Worm (Caenorhabditis elegans) whole organism, L1 larva: ENCODE data around the gene F16G10.11.

Experiments
- C16A3.4 ChIP-seq: fragments of 150-350 bp; optimal IDR thresholded peaks from 2 replicates; lab custom pipeline; 2014; ENCODE audit warnings: missing biosample characterization, missing genetic modification characterization
- C34B4.2 ChIP-seq: sonication (generic microtip); optimal IDR thresholded peaks from 2 replicates; lab custom pipeline; 2017; ENCODE audit warnings: mild to moderate bottlenecking, missing genetic modification characterization, missing compliant biosample characterization
- F16B12.6 ChIP-seq: fragments of 150-350 bp; optimal IDR thresholded peaks from 2 replicates; lab custom pipeline; 2014; ENCODE audit warnings: missing biosample characterization, missing genetic modification characterization
- aha-1 ChIP-seq: fragments of 150-350 bp; optimal IDR thresholded peaks from 2 replicates; lab custom pipeline; 2014; ENCODE audit warnings: missing biosample characterization, missing genetic modification characterization
- aly-2 ChIP-seq: fragments of 150-350 bp; optimal IDR thresholded peaks from 2 replicates; lab custom pipeline; 2014; ENCODE audit warnings: missing biosample characterization, missing genetic modification characterization
- blmp-1 ChIP-seq: fragments of 150-350 bp; optimal IDR thresholded peaks from 2 replicates; lab custom pipeline; 2014; ENCODE audit warnings: missing biosample characterization, missing genetic modification characterization
- ceh-88 ChIP-seq: fragments of 200-800 bp; sonication (Bioruptor generic); IDR thresholded peaks from 2 replicates; pipeline ENCODE4 v1.3.6; 2022; ENCODE audit warnings: missing genetic modification characterization, missing compliant biosample characterization
- ces-1 ChIP-seq: fragments of 150-350 bp; optimal IDR thresholded peaks from 2 replicates; lab custom pipeline; 2014; ENCODE audit warnings: missing biosample characterization, missing genetic modification reagents, missing genetic modification characterization
- dpl-1 ChIP-seq, 3 experiments: fragments of 150-350 bp in 2 of 3; sonication (generic microtip) in 1 of 3; optimal IDR thresholded peaks; 2 replicates each; lab custom pipeline; 2014 to 2017; ENCODE audit warnings: missing biosample characterization in 3 of 3, missing genetic modification characterization in 3 of 3, missing genetic modification reagents in 3 of 3
- efl-1 ChIP-seq, 4 experiments: fragments of 150-350 bp; optimal IDR thresholded peaks in 3 of 4; peaks in 1 of 4; 1 replicate in 1 of 4; 2 replicates in 3 of 4; lab custom pipeline; 2014; ENCODE audit warnings: missing biosample characterization in 2 of 4, missing genetic modification characterization in 2 of 4, missing genetic modification reagents in 2 of 4
- efl-3 ChIP-seq: fragments of 200-800 bp; sonication (Bioruptor generic); optimal IDR thresholded peaks from 2 replicates; lab custom pipeline; 2018; ENCODE audit warnings: mild to moderate bottlenecking, missing genetic modification characterization, missing compliant biosample characterization
- elt-2 ChIP-seq: sonication (generic microtip); optimal IDR thresholded peaks from 2 replicates; lab custom pipeline; 2016; ENCODE audit warnings: missing genetic modification characterization, mild to moderate bottlenecking, inconsistent platforms, missing compliant biosample characterization, missing genetic modification reagents
- elt-3 ChIP-seq, 6 experiments: fragments of 150-350 bp in 1 of 6; sonication (generic microtip); optimal IDR thresholded peaks; 2 replicates each; lab custom pipeline; 2017 to 2018; ENCODE audit warnings: missing biosample characterization in 6 of 6, missing genetic modification characterization in 6 of 6, inconsistent platforms in 1 of 6
- ets-5 ChIP-seq: fragments of 200-800 bp; sonication (Bioruptor generic); IDR thresholded peaks from 2 replicates; pipeline ENCODE4 v1.3.6; 2022; ENCODE audit warnings: missing genetic modification characterization, missing compliant biosample characterization
- fkh-4 ChIP-seq: sonication (generic microtip); optimal IDR thresholded peaks from 2 replicates; lab custom pipeline; 2016; ENCODE audit warnings: missing compliant biosample characterization, missing genetic modification characterization, borderline replicate concordance
- fkh-8 ChIP-seq: sonication (generic microtip); optimal IDR thresholded peaks from 2 replicates; lab custom pipeline; 2016; ENCODE audit warnings: mild to moderate bottlenecking, missing genetic modification characterization, missing compliant biosample characterization
- fos-1 ChIP-seq: fragments of 150-350 bp; optimal IDR thresholded peaks from 2 replicates; lab custom pipeline; 2014; ENCODE audit warnings: missing biosample characterization, missing genetic modification characterization
- hpl-2 ChIP-seq: fragments of 150-350 bp; optimal IDR thresholded peaks from 2 replicates; lab custom pipeline; 2014; ENCODE audit warnings: missing biosample characterization, missing genetic modification reagents, missing genetic modification characterization
- irx-1 ChIP-seq: sonication (generic microtip); optimal IDR thresholded peaks from 2 replicates; lab custom pipeline; 2016; ENCODE audit warnings: missing genetic modification characterization, missing compliant biosample characterization
- jun-1 ChIP-seq: fragments of 150-350 bp; optimal IDR thresholded peaks from 2 replicates; lab custom pipeline; 2014; ENCODE audit warnings: missing biosample characterization, missing genetic modification reagents, missing genetic modification characterization
- lin-13 ChIP-seq: fragments of 150-350 bp; optimal IDR thresholded peaks from 2 replicates; lab custom pipeline; 2014; ENCODE audit warnings: missing biosample characterization, missing genetic modification reagents, missing genetic modification characterization
- lin-35 ChIP-seq, 2 experiments: fragments of 150-350 bp; optimal IDR thresholded peaks; 2 replicates each; lab custom pipeline; 2014; ENCODE audit warnings: missing biosample characterization in 2 of 2, missing genetic modification characterization in 2 of 2, missing genetic modification reagents in 2 of 2
- lin-39 ChIP-seq: fragments of 150-350 bp; optimal IDR thresholded peaks from 2 replicates; lab custom pipeline; 2014; ENCODE audit warnings: missing biosample characterization, missing genetic modification reagents, missing genetic modification characterization
- lir-3 ChIP-seq: sonication (generic microtip); optimal IDR thresholded peaks from 2 replicates; lab custom pipeline; 2016; ENCODE audit warnings: mild to moderate bottlenecking, missing genetic modification characterization, moderate library complexity, missing compliant biosample characterization; ENCODE audit not compliant: poor library complexity
- lsy-2 ChIP-seq, 2 experiments: fragments of 150-350 bp; optimal IDR thresholded peaks; 2 replicates each; lab custom pipeline; 2014; ENCODE audit warnings: missing biosample characterization in 2 of 2, missing genetic modification characterization in 2 of 2
- mab-9 ChIP-seq: fragments of 200-800 bp; sonication (Bioruptor generic); IDR thresholded peaks from 2 replicates; pipeline ENCODE4 v1.3.6; 2022; ENCODE audit warnings: missing genetic modification reagents, missing genetic modification characterization, missing compliant biosample characterization
- mdl-1 ChIP-seq, 2 experiments: fragments of 150-350 bp; optimal IDR thresholded peaks; 2 replicates each; lab custom pipeline; 2014 to 2017; ENCODE audit warnings: missing biosample characterization in 2 of 2, missing genetic modification characterization in 2 of 2, inconsistent platforms in 1 of 2
- mep-1 ChIP-seq: fragments of 150-350 bp; optimal IDR thresholded peaks from 2 replicates; lab custom pipeline; 2014; ENCODE audit warnings: missing biosample characterization, missing genetic modification characterization
- nhr-11 ChIP-seq: fragments of 150-350 bp; optimal IDR thresholded peaks from 2 replicates; lab custom pipeline; 2014; ENCODE audit warnings: missing biosample characterization, missing genetic modification characterization
- nhr-19 ChIP-seq: fragments of 200-800 bp; sonication (Bioruptor generic); conservative IDR thresholded peaks from 2 replicates; pipeline ENCODE4 v1.3.6; 2022; ENCODE audit warnings: missing genetic modification characterization, missing compliant biosample characterization
- nhr-28 ChIP-seq: fragments of 150-350 bp; optimal IDR thresholded peaks from 2 replicates; lab custom pipeline; 2014; ENCODE audit warnings: missing biosample characterization, missing genetic modification characterization
- nhr-76 ChIP-seq: sonication (generic microtip); optimal IDR thresholded peaks from 2 replicates; lab custom pipeline; 2017; ENCODE audit warnings: missing biosample characterization, missing genetic modification characterization
- nhr-84 ChIP-seq: sonication (generic microtip); optimal IDR thresholded peaks from 2 replicates; lab custom pipeline; 2017; ENCODE audit warnings: missing biosample characterization, missing genetic modification characterization
- pqm-1 ChIP-seq: sonication (generic microtip); optimal IDR thresholded peaks from 3 replicates; lab custom pipeline; 2017; ENCODE audit warnings: missing biosample characterization, missing genetic modification characterization
- rnt-1 ChIP-seq: sonication (generic microtip); optimal IDR thresholded peaks from 2 replicates; lab custom pipeline; 2016; ENCODE audit warnings: mild to moderate bottlenecking, missing genetic modification characterization, moderate library complexity, missing compliant biosample characterization
- skn-1 ChIP-seq: fragments of 150-350 bp; optimal IDR thresholded peaks from 2 replicates; lab custom pipeline; 2014; ENCODE audit warnings: missing biosample characterization, missing genetic modification characterization
- sptf-1 ChIP-seq: fragments of 150-350 bp; optimal IDR thresholded peaks from 2 replicates; lab custom pipeline; 2014; ENCODE audit warnings: missing biosample characterization, missing genetic modification characterization
- sup-37 ChIP-seq: fragments of 200-800 bp; sonication (Bioruptor generic); optimal IDR thresholded peaks from 2 replicates; lab custom pipeline; 2018; ENCODE audit warnings: mild to moderate bottlenecking, missing genetic modification characterization, missing compliant biosample characterization
- tlp-1 ChIP-seq: fragments of 150-350 bp; optimal IDR thresholded peaks from 2 replicates; lab custom pipeline; 2014; ENCODE audit warnings: missing biosample characterization, missing genetic modification characterization
- xbp-1 ChIP-seq: sonication (generic microtip); optimal IDR thresholded peaks from 2 replicates; lab custom pipeline; 2016; ENCODE audit warnings: missing genetic modification characterization, missing compliant biosample characterization
- zag-1 ChIP-seq: fragments of 150-350 bp; optimal IDR thresholded peaks from 2 replicates; lab custom pipeline; 2014; ENCODE audit warnings: missing biosample characterization, missing genetic modification characterization
- ztf-11 ChIP-seq, 2 experiments: sonication (generic microtip); optimal IDR thresholded peaks; 2 replicates each; lab custom pipeline; 2016 to 2017; ENCODE audit warnings: missing genetic modification characterization in 2 of 2, missing biosample characterization in 1 of 2, missing compliant biosample characterization in 1 of 2

F16G10.11 gene

ce11 chrII:2412649-2413048 is 18.9 kb upstream of the F16G10.11 start, which contains the start of gene fbxa-182:
Gene fbxa-182, minus strand, starts transcription at chrII:2412749.
- TF ChIP-seq lsy-2 (tag; optimal IDR thresholded peaks at IDR 0.05; lab: Kevin White, UChicago) (no peak), elt-2 (peak; percentile 10)
- TF ChIP-seq, all 84 proteins: peak for 1

DNA sequence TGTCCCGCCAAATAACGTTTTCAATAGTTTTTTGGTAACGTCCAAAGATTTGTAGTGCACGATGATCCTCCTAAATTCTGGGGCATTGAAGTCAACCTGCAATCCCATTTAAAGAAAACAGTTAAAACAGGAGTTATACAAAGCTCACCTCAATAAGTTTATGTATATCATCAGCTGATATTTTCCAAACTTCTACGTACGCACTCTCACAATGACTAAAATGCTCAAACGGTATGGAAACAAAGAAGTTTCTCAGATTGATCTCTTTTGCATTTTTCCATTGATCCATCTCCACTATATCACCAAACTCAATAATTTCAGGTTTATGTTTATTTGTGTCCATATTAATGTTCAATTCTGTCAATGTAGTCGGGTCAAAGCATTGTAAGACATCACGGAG is 17.8 kb upstream of the F16G10.11 start:
- TF ChIP-seq aha-1 (tag; lab: Kevin White, UChicago) (no peak), efl-1 (optimal IDR thresholded peaks at IDR 0.05; lab: Kevin White, UChicago) (no peak), efl-1 (GFP tag; optimal IDR thresholded peaks at IDR 0.05 in 1 of 2; lab: Kevin White, UChicago) (peak in 1 of 2 experiments; percentile 55)

- no peak for TF ChIP-seq mep-1 (tag; lab: Kevin White, UChicago)
- no peak for TF ChIP-seq lin-13 (GFP tag; lab: Kevin White, UChicago)
- TF ChIP-seq nhr-28 (tag; lab: Kevin White, UChicago): no peak
- no peak for TF ChIP-seq nhr-11
- no peak for TF ChIP-seq tlp-1
- TF ChIP-seq ets-5 (GFP tag; lab: Robert Waterston, UW): no peak
These were observed 17.4 kb upstream of the F16G10.11 start for ce11 chrII:2411093-2411492.

DNA sequence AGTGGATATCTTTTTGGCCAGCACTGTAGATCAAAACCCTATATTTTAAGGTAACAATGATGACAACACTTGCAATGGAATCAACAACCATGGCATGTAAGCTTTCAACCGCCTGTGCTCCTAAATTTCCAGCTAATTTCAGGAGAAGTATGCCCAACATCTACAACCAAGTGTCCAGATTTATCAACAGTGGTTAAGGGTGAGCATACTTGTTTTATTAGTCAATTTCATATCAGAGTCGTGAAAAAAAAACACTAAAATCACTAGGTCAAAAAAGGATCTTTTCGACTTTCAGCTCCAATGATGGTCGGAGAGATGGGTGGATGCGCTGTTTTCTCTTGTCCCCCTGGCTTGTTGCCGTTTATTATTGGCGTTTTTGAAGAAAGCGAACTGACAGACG is 10.3 kb upstream of the F16G10.11 start, which contains the start of gene F16G10.1:
TSS of gene F16G10.1 (plus strand) at position 301 of the 400 bp plus-strand sequence.
- TF ChIP-seq fkh-4 (tag; lab: Kevin White, UChicago) (no peak), nhr-76 (no peak), xbp-1 (tag; lab: Kevin White, UChicago) (no peak), sup-37 (GFP tag; lab: Kevin White, UChicago) (no peak), F16B12.6 (tag; lab: Kevin White, UChicago) (no peak), fos-1 (tag; lab: Kevin White, UChicago) (no peak), ztf-11 (tag; optimal IDR thresholded peaks at IDR 0.05; lab: Kevin White, UChicago) (no peak), aly-2 (tag; lab: Kevin White, UChicago) (no peak), jun-1 (tag; lab: Kevin White, UChicago) (no peak), pqm-1 (tag; lab: Kevin White, UChicago) (no peak), mdl-1 (tag; optimal IDR thresholded peaks at IDR 0.05; lab: Kevin White, UChicago) (no peak), nhr-84 (tag; lab: Kevin White, UChicago) (no peak), ces-1 (no peak), skn-1 (no peak), C16A3.4 (tag; lab: Kevin White, UChicago) (no peak), sptf-1 (tag; lab: Kevin White, UChicago) (no peak)

ce11 chrII:2399810-2400209 is 6.1 kb upstream of the F16G10.11 start:
- TF ChIP-seq blmp-1 (tag; lab: Kevin White, UChicago) (peak; percentile 92), elt-3 (tag; optimal IDR thresholded peaks at IDR 0.05; lab: Kevin White, UChicago) (peak; percentile 89 to 97 (median 91)), fkh-8 (no peak)

DNA sequence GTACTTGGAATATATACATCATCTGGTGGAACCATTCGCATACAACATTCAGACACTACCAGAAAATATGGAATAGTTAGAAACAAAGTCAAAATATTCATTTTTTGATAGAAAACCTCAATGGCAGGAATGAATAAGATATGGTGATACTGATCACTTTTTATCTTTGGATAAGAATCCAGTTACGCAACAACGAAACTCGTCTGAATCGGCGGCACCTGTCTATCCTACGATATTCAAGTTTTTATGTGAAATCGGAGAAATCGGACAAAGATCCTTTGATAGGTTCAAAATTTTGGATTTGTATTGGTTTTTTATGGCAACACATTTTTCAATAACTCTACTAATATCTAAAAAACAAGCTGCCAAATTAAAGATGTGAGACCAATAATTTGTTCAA is 5.2 kb upstream of the F16G10.11 start, which contains the start of gene F16G10.14:
TSS of gene F16G10.14 (minus strand) at position 101 of the 400 bp plus-strand sequence.
- TF ChIP-seq lir-3 (tag; lab: Kevin White, UChicago): no peak
- TF ChIP-seq zag-1 (tag; lab: Kevin White, UChicago): no peak
- TF ChIP-seq nhr-28 (tag; lab: Kevin White, UChicago): no peak
- TF ChIP-seq fkh-8: no peak

- TF ChIP-seq C34B4.2 (tag; lab: Kevin White, UChicago) (no peak), ztf-11 (tag; optimal IDR thresholded peaks at IDR 0.05; lab: Kevin White, UChicago) (no peak), mab-9 (GFP tag; lab: Robert Waterston, UW) (no peak), F16B12.6 (tag; lab: Kevin White, UChicago) (no peak), ceh-88 (GFP tag; lab: Robert Waterston, UW) (no peak), lin-39 (tag; lab: Kevin White, UChicago) (no peak), lin-35 (GFP tag; optimal IDR thresholded peaks at IDR 0.05; lab: Kevin White, UChicago) (no peak), efl-3 (no peak), aha-1 (tag; lab: Kevin White, UChicago) (no peak), tlp-1 (no peak), hpl-2 (no peak), nhr-19 (no peak), rnt-1 (tag; lab: Kevin White, UChicago) (no peak), irx-1 (tag; lab: Kevin White, UChicago) (no peak), dpl-1 (GFP tag; optimal IDR thresholded peaks at IDR 0.05; lab: Kevin White, UChicago) (no peak), jun-1 (tag; lab: Kevin White, UChicago) (no peak), sptf-1 (tag; lab: Kevin White, UChicago) (no peak)
These were observed 2.1 kb upstream of the F16G10.11 start, which contains the start of gene F16G10.13 for ce11 chrII:2395864-2396263. Gene F16G10.13, minus strand, starts transcription at chrII:2395964.
